Worm (Caenorhabditis elegans): ENCODE data around the gene K12H6.2.

ce11 chrII:2829482-2829881 lies 14.1 kb upstream of the K12H6.2 start:
- TF ChIP-seq him-1 (tag; optimal IDR thresholded peaks at IDR 0.05): no peak
- TF ChIP-seq W03F9.2 (tag; optimal IDR thresholded peaks at IDR 0.05): no peak
